Worm (Caenorhabditis elegans): ENCODE measurements around the gene rps-0.
A peak's percentile ranks its signal among the peaks of the same experiment; 100 is the strongest.
"Not testable (repeated sequence)": the region's sequence is repeated elsewhere in the genome, so short reads cannot be mapped to it uniquely, and the experiment has no call there.

The rps-0 gene

ce11 chrIII:4754001-4754561, at the start of gene rps-0, which contains the start of gene rbg-3:
Gene rps-0, minus strand, starts transcription at chrIII:4754051.
Gene rbg-3, plus strand, starts transcription at chrIII:4754424.
- TF ChIP-seq W03F9.2 (tag; optimal IDR thresholded peaks at IDR 0.05) (peak; percentile 91), dao-5 (tag; optimal IDR thresholded peaks at IDR 0.05) (no peak)

DNA sequence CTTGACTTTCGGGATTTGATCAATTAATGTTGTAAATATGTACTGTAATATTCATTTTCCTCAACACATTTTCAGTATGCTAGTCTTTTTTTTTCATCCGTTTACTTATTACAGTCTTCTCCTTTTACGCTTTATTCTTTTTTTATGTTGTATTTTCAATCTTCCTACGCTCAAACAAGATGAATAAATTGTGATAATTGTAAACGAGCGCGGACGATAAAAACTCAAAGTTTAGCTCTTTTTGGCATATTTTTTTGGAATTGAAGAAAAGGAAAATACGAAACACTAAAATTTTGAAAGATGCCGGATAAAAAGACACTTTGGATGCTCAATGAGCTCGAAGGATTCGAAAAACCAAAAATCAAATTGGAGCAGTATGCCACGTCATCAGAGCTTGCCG, 48.9 kb upstream of the rps-0 start, which contains the start of gene metl-5:
metl-5 (plus strand) TSS at position 301 of the 400 bp plus-strand sequence.
- no peak for TF ChIP-seq W03F9.2 (tag; optimal IDR thresholded peaks at IDR 0.05)
- TF ChIP-seq dao-5 (tag; optimal IDR thresholded peaks at IDR 0.05): no peak
- TF ChIP-seq him-1 (tag; optimal IDR thresholded peaks at IDR 0.05): no peak

ce11 chrIII:4796536-4796935, 42.7 kb upstream of the rps-0 start, which contains the start of gene tag-325:
Gene tag-325, plus strand, starts transcription at chrIII:4796836.
- TF ChIP-seq dao-5 (tag; optimal IDR thresholded peaks at IDR 0.05) (no peak), him-1 (tag; optimal IDR thresholded peaks at IDR 0.05) (no peak), W03F9.2 (tag; optimal IDR thresholded peaks at IDR 0.05) (no peak)

DNA sequence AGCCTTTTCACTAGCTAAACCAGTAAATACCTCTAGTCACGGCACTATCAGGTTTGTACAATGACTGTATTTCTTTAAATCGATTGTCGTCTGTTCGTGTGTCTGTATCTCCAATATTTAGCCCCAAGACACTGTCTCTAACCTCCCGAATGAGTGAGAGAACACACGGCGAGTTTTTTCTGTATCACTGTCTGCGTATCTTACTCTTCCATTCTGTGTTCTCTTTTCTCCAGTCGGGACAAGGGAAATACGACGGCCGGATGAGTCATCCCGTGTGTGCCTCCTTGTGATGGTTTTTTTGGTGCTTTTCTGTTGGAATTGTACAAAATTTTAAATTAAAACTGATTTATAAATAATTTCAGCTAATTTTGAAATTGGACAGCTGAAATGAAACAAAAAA, 42.2 kb upstream of the rps-0 start:
- no peak for TF ChIP-seq dao-5 (tag; optimal IDR thresholded peaks at IDR 0.05)
- no peak for TF ChIP-seq him-1 (tag; optimal IDR thresholded peaks at IDR 0.05)
- peak; percentile 33 for TF ChIP-seq W03F9.2 (tag; optimal IDR thresholded peaks at IDR 0.05)

- TF ChIP-seq him-1 (tag; optimal IDR thresholded peaks at IDR 0.05) (no peak), dao-5 (tag; optimal IDR thresholded peaks at IDR 0.05) (no peak), W03F9.2 (tag; optimal IDR thresholded peaks at IDR 0.05) (no peak)
Measured at ce11 chrIII:4792560-4793136, 38.8 kb upstream of the rps-0 start, which contains the start of gene mip-1. Gene mip-1, plus strand, starts transcription at chrIII:4793086.

ce11 chrIII:4785714-4786113, 31.9 kb upstream of the rps-0 start, which contains the start of gene mel-28:
Gene mel-28, plus strand, starts transcription at chrIII:4786080.
- TF ChIP-seq him-1 (tag; optimal IDR thresholded peaks at IDR 0.05) (no peak), dao-5 (tag; optimal IDR thresholded peaks at IDR 0.05) (no peak), W03F9.2 (tag; optimal IDR thresholded peaks at IDR 0.05) (no peak)

DNA sequence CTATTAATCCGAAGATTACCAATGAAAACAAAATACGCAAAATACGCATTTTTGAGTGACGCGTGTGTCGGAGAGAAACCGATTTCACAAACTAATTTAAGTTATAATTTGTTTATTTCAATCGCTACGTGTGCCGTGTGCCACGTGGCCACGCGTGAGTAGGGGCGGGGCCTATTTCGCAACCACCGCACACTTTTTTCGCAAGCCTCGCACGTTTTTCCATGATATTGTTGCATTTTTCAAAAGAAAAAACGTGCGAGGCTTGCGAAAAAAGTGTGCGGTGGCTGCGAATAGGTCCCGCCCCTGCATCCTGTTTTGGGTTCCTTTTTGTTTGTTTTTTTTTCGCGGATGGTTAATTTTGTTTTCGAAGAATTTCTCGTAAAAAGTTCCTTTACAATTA, 31.3 kb upstream of the rps-0 start, which contains the start of gene enu-3.2:
enu-3.2 (minus strand) TSS at position 105 of the 400 bp plus-strand sequence.
- TF ChIP-seq dao-5, him-1, W03F9.2 (tag; optimal IDR thresholded peaks at IDR 0.05): not testable (repeated sequence)

DNA sequence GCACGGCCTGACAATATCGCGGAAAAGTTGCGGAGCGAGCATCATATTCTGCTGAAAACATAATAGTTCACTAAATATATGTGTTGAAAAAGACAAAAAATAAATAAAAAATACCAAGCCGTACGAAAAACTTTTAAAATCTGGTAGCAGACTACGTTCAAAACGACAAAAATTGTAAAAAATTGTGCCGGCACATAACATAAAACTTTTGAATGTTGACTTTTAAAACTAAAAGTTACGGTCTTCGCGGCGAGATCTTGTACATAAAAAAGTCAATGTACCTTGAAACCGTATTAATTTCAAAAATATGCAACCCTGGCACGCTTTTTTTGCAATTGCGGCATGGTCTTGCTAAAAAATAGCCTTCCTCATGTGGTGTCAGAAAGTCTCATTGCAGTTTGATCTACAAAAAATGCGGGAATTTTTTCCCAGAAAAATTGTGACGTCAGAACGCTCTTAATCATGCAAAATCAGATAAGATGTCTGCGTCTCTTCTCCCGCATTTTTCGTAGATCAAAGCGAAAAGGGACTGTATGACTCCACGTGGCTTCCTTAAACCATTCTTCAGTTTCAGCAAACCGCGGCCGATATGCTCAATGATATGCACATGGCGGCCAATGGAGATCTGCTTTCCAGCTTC, 28.2 kb upstream of the rps-0 start, which contains the start of the genes gex-5 and C38D4.10:
gex-5 (minus strand) TSS at position 51 of the 640 bp plus-strand sequence.
C38D4.10 (plus strand) TSS at position 590 of the 640 bp plus-strand sequence.
- TF ChIP-seq him-1, dao-5, W03F9.2 (tag; optimal IDR thresholded peaks at IDR 0.05): not testable (repeated sequence)

ce11 chrIII:4779855-4780254, 26.0 kb upstream of the rps-0 start, which contains the start of gene B0393.9:
Gene B0393.9, minus strand, starts transcription at chrIII:4780157.
- TF ChIP-seq him-1 (tag; optimal IDR thresholded peaks at IDR 0.05): no peak
- TF ChIP-seq dao-5 (tag; optimal IDR thresholded peaks at IDR 0.05): no peak
- TF ChIP-seq W03F9.2 (tag; optimal IDR thresholded peaks at IDR 0.05): no peak

ce11 chrIII:4778003-4778402, 24.2 kb upstream of the rps-0 start, which contains the start of gene B0393.7:
Gene B0393.7, minus strand, starts transcription at chrIII:4778103.
- no peak for TF ChIP-seq him-1 (tag; optimal IDR thresholded peaks at IDR 0.05)
- no peak for TF ChIP-seq dao-5 (tag; optimal IDR thresholded peaks at IDR 0.05)
- no peak for TF ChIP-seq W03F9.2 (tag; optimal IDR thresholded peaks at IDR 0.05)

- TF ChIP-seq W03F9.2 (tag; optimal IDR thresholded peaks at IDR 0.05) (no peak), dao-5 (tag; optimal IDR thresholded peaks at IDR 0.05) (no peak), him-1 (tag; optimal IDR thresholded peaks at IDR 0.05) (no peak)
Measured at ce11 chrIII:4767869-4768645, 14.2 kb upstream of the rps-0 start.

- TF ChIP-seq him-1 (tag; optimal IDR thresholded peaks at IDR 0.05) (no peak), dao-5 (tag; optimal IDR thresholded peaks at IDR 0.05) (no peak), W03F9.2 (tag; optimal IDR thresholded peaks at IDR 0.05) (no peak)
Measured at ce11 chrIII:4766842-4767241, 13.0 kb upstream of the rps-0 start.

- TF ChIP-seq him-1 (tag; optimal IDR thresholded peaks at IDR 0.05): no peak
- no peak for TF ChIP-seq dao-5 (tag; optimal IDR thresholded peaks at IDR 0.05)
- no peak for TF ChIP-seq W03F9.2 (tag; optimal IDR thresholded peaks at IDR 0.05)
Measured at ce11 chrIII:4765474-4765873, 11.6 kb upstream of the rps-0 start, which contains the start of gene B0393.5. Gene B0393.5, plus strand, starts transcription at chrIII:4765774.

Data from whole organism, L4/young adult.